Worm (Caenorhabditis elegans): ENCODE results near the gene F38A1.8.
A peak's percentile ranks its signal among the peaks of the same experiment; 100 is the strongest.

Gene F38A1.8

ce11 chrIV:1239686-1240085 is at the start of gene F38A1.8 (continued):
- TF ChIP-seq swsn-7 (tag; optimal IDR thresholded peaks at IDR 0.05) (peak; percentile 42), nhr-77 (tag; optimal IDR thresholded peaks at IDR 0.05) (no peak), tbx-2 (tag; optimal IDR thresholded peaks at IDR 0.05) (peak; percentile 61), xbp-1 (tag; optimal IDR thresholded peaks at IDR 0.05) (peak; percentile 50), ztf-11 (tag; optimal IDR thresholded peaks at IDR 0.05) (no peak), unc-62 (GFP tag; optimal IDR thresholded peaks at IDR 0.05) (no peak), nhr-76 (tag; optimal IDR thresholded peaks at IDR 0.05) (no peak), zag-1 (tag; optimal IDR thresholded peaks at IDR 0.05) (no peak), nhr-28 (tag; optimal IDR thresholded peaks at IDR 0.05) (no peak), F16B12.6 (tag; optimal IDR thresholded peaks at IDR 0.05) (peak; percentile 93), nhr-237 (tag; optimal IDR thresholded peaks at IDR 0.05) (peak; percentile 32), efl-1 (optimal IDR thresholded peaks at IDR 0.05) (peak; percentile 94 to 98), efl-1 (GFP tag; optimal IDR thresholded peaks at IDR 0.05 in 1 of 2) (peak; percentile 95 to 99), unc-30 (tag; optimal IDR thresholded peaks at IDR 0.05) (no peak), nhr-11 (tag; optimal IDR thresholded peaks at IDR 0.05) (no peak), ceh-82 (tag; optimal IDR thresholded peaks at IDR 0.05) (peak; percentile 36 to 61 (median 42)), lir-3 (tag; optimal IDR thresholded peaks at IDR 0.05; ENCODE audit: poor library complexity) (no peak), lin-39 (tag; optimal IDR thresholded peaks at IDR 0.05) (no peak), isw-1 (GFP tag; IDR thresholded peaks at IDR 0.05) (peak; percentile 24; the same call in 1 of the 2 replicates), hpl-2 (GFP tag; optimal IDR thresholded peaks at IDR 0.05) (no peak), nhr-90 (tag; optimal IDR thresholded peaks at IDR 0.05; ENCODE audit: poor library complexity) (peak; percentile 40), fkh-4 (tag; optimal IDR thresholded peaks at IDR 0.05; ENCODE audit: borderline replicate concordance) (no peak), snu-23 (GFP tag; optimal IDR thresholded peaks at IDR 0.05) (peak; percentile 74), dpl-1 (GFP tag; optimal IDR thresholded peaks at IDR 0.05) (peak; percentile 91 to 95 (median 94)), fkh-8 (tag; optimal IDR thresholded peaks at IDR 0.05) (no peak), fos-1 (tag; optimal IDR thresholded peaks at IDR 0.05) (peak; percentile 9), alr-1 (tag; optimal IDR thresholded peaks at IDR 0.05; ENCODE audit: borderline replicate concordance) (no peak), sox-4 (tag; optimal IDR thresholded peaks at IDR 0.05) (no peak), ceh-88 (GFP tag; IDR thresholded peaks at IDR 0.05) (no peak), pqm-1 (tag; optimal IDR thresholded peaks at IDR 0.05) (no peak), nhr-12 (tag; optimal IDR thresholded peaks at IDR 0.05) (no peak), tlp-1 (tag; optimal IDR thresholded peaks at IDR 0.05) (no peak)

ce11 chrIV:1289327-1289726 is 49.7 kb upstream of the F38A1.8 start, which contains the start of gene plst-1:
Gene plst-1, plus strand, starts transcription at chrIV:1289627.
- no peak for TF ChIP-seq nhr-11 (tag; optimal IDR thresholded peaks at IDR 0.05)
- TF ChIP-seq rnt-1 (tag; optimal IDR thresholded peaks at IDR 0.05): no peak
- TF ChIP-seq jun-1 (tag; optimal IDR thresholded peaks at IDR 0.05): no peak
- TF ChIP-seq lin-39 (tag; optimal IDR thresholded peaks at IDR 0.05): no peak
- TF ChIP-seq pqm-1 (tag; optimal IDR thresholded peaks at IDR 0.05): no peak
- TF ChIP-seq zip-4 (GFP tag; optimal IDR thresholded peaks at IDR 0.05): no peak
- no peak for TF ChIP-seq Y116A8C.19 (tag; optimal IDR thresholded peaks at IDR 0.05; ENCODE audit: borderline replicate concordance)
- TF ChIP-seq ets-5 (GFP tag; IDR thresholded peaks at IDR 0.05): no peak
- no peak for TF ChIP-seq nhr-12 (tag; optimal IDR thresholded peaks at IDR 0.05)

ce11 chrIV:1286549-1286948 is 46.9 kb upstream of the F38A1.8 start:
- TF ChIP-seq fkh-10 (GFP tag; optimal IDR thresholded peaks at IDR 0.05) (no peak), snu-23 (GFP tag; optimal IDR thresholded peaks at IDR 0.05) (no peak), mef-2 (tag; optimal IDR thresholded peaks at IDR 0.05) (no peak), ces-1 (GFP tag; optimal IDR thresholded peaks at IDR 0.05) (no peak), ceh-88 (GFP tag; IDR thresholded peaks at IDR 0.05) (no peak), efl-1 (optimal IDR thresholded peaks at IDR 0.05) (no peak), efl-1 (GFP tag; optimal IDR thresholded peaks at IDR 0.05 in 1 of 2) (no peak), nhr-77 (tag; optimal IDR thresholded peaks at IDR 0.05) (no peak), ceh-8 (GFP tag; optimal IDR thresholded peaks at IDR 0.05) (no peak), isw-1 (GFP tag; IDR thresholded peaks at IDR 0.05) (no peak)
